Fruit fly (Drosophila melanogaster) whole organism, embryonic: ENCODE data around the gene CG45073.

Experiments used
- CG10147 ChIP-seq: fragments of 200-800 bp; sonication (Bioruptor generic); optimal IDR thresholded peaks from 2 replicates; lab custom pipeline; 2019; ENCODE audit warnings: missing biosample characterization, mild to moderate bottlenecking, missing genetic modification characterization, moderate library complexity
- CG10209 ChIP-seq: fragments of 200-800 bp; sonication (Bioruptor generic); optimal IDR thresholded peaks from 3 replicates; lab custom pipeline; 2017; ENCODE audit warnings: missing biosample characterization, mild to moderate bottlenecking, missing genetic modification characterization, missing genetic modification reagents
- CG10462 ChIP-seq: fragments of 200-800 bp; sonication (Bioruptor generic); optimal IDR thresholded peaks from 2 replicates; lab custom pipeline; 2016; ENCODE audit warnings: missing biosample characterization, missing genetic modification characterization
- CG12236 ChIP-seq: fragments of 200-800 bp; sonication (Bioruptor generic); optimal IDR thresholded peaks from 2 replicates; lab custom pipeline; 2016; ENCODE audit warnings: missing biosample characterization, missing genetic modification characterization
- CG13287 ChIP-seq: fragments of 200-800 bp; sonication (Bioruptor generic); IDR thresholded peaks from 2 replicates; pipeline ENCODE4 v1.3.6; 2022; ENCODE audit warnings: missing biosample characterization, missing genetic modification characterization; ENCODE audit not compliant: partially characterized antibody
- CG14965 ChIP-seq: fragments of 200-800 bp; sonication (Bioruptor generic); optimal IDR thresholded peaks from 2 replicates; lab custom pipeline; 2016; ENCODE audit warnings: missing biosample characterization, missing genetic modification characterization, borderline replicate concordance
- CG15073 ChIP-seq: fragments of 200-800 bp; sonication (Bioruptor generic); optimal IDR thresholded peaks from 2 replicates; lab custom pipeline; 2016; ENCODE audit warnings: missing biosample characterization, missing genetic modification characterization
- CG15269 ChIP-seq: fragments of 200-800 bp; sonication (Bioruptor generic); optimal IDR thresholded peaks from 2 replicates; lab custom pipeline; 2018; ENCODE audit warnings: missing biosample characterization, mild to moderate bottlenecking, missing genetic modification characterization, moderate library complexity
- CG16863 ChIP-seq: fragments of 200-800 bp; sonication (Bioruptor generic); optimal IDR thresholded peaks from 3 replicates; lab custom pipeline; 2016; ENCODE audit warnings: missing biosample characterization, missing genetic modification characterization
- CG18011 ChIP-seq: fragments of 200-800 bp; sonication (Bioruptor generic); optimal IDR thresholded peaks from 2 replicates; lab custom pipeline; 2017; ENCODE audit warnings: missing biosample characterization, missing genetic modification characterization, mild to moderate bottlenecking, moderate library complexity, missing genotype
- CG18262 ChIP-seq: fragments of 200-800 bp; optimal IDR thresholded peaks from 3 replicates; lab custom pipeline; 2019; ENCODE audit warnings: missing biosample characterization, mild to moderate bottlenecking, missing genetic modification characterization, moderate library complexity
- CG1832 ChIP-seq: fragments of 200-800 bp; sonication (Bioruptor generic); optimal IDR thresholded peaks from 2 replicates; lab custom pipeline; 2017; ENCODE audit warnings: missing biosample characterization, mild to moderate bottlenecking, missing genetic modification characterization, inconsistent platforms
- CG2712 ChIP-seq: fragments of 200-800 bp; optimal IDR thresholded peaks from 3 replicates; lab custom pipeline; 2019; ENCODE audit warnings: missing biosample characterization, mild to moderate bottlenecking, missing genetic modification characterization, moderate library complexity
- CG4854 ChIP-seq: fragments of 200-800 bp; sonication (Bioruptor generic); optimal IDR thresholded peaks from 2 replicates; lab custom pipeline; 2016; ENCODE audit warnings: missing biosample characterization, missing genetic modification characterization, inconsistent platforms
- CoRest ChIP-seq: fragments of 200-800 bp; sonication (Bioruptor generic); optimal IDR thresholded peaks from 3 replicates; lab custom pipeline; 2018; ENCODE audit warnings: missing biosample characterization, mild to moderate bottlenecking, missing genetic modification characterization, moderate library complexity
- Dip2 ChIP-seq: fragments of 200-800 bp; sonication (Bioruptor generic); IDR thresholded peaks from 2 replicates; pipeline ENCODE4 v1.3.6; 2022; ENCODE audit warnings: missing biosample characterization, missing genetic modification characterization
- ERR ChIP-seq: fragments of 200-800 bp; sonication (Bioruptor generic); optimal IDR thresholded peaks from 2 replicates; lab custom pipeline; 2016; ENCODE audit warnings: missing biosample characterization, missing genetic modification characterization
- HLH3B ChIP-seq: fragments of 200-800 bp; sonication (Bioruptor generic); IDR thresholded peaks from 2 replicates; pipeline ENCODE4 v1.3.6; 2022; ENCODE audit warnings: missing biosample characterization, missing genetic modification characterization
- HmgD ChIP-seq: fragments of 200-800 bp; sonication (Bioruptor generic); optimal IDR thresholded peaks from 3 replicates; lab custom pipeline; 2016; ENCODE audit warnings: missing biosample characterization, missing genetic modification characterization
- Ssrp ChIP-seq: fragments of 200-800 bp; sonication (Bioruptor generic); optimal IDR thresholded peaks from 2 replicates; lab custom pipeline; 2018; ENCODE audit warnings: missing biosample characterization, mild to moderate bottlenecking, missing genetic modification characterization, moderate library complexity
- YL-1 ChIP-seq: fragments of 200-800 bp; sonication (Bioruptor generic); optimal IDR thresholded peaks from 3 replicates; lab custom pipeline; 2017; ENCODE audit warnings: missing biosample characterization, mild to moderate bottlenecking, missing genetic modification characterization
- aop ChIP-seq: fragments of 200-800 bp; sonication (Bioruptor generic); IDR thresholded peaks from 2 replicates; pipeline ENCODE4 v1.3.6; 2022; ENCODE audit warnings: missing biosample characterization, missing genetic modification characterization
- ara ChIP-seq: fragments of 200-800 bp; sonication (Bioruptor generic); IDR thresholded peaks from 2 replicates; pipeline ENCODE4 v1.3.6; 2022; ENCODE audit warnings: missing biosample characterization, missing genetic modification characterization
- btn ChIP-seq: fragments of 200-800 bp; sonication (Bioruptor generic); optimal IDR thresholded peaks from 2 replicates; lab custom pipeline; 2016; ENCODE audit warnings: missing biosample characterization, missing genetic modification characterization
- caup ChIP-seq: fragments of 200-800 bp; sonication (Bioruptor generic); optimal IDR thresholded peaks from 3 replicates; lab custom pipeline; 2017; ENCODE audit warnings: missing biosample characterization, mild to moderate bottlenecking, missing genetic modification characterization, moderate library complexity; ENCODE audit not compliant: severe bottlenecking
- ftz-f1 ChIP-seq: fragments of 200-800 bp; sonication (Bioruptor generic); optimal IDR thresholded peaks from 2 replicates; lab custom pipeline; 2016; ENCODE audit warnings: missing biosample characterization, missing genetic modification characterization
- gcm ChIP-seq: fragments of 200-800 bp; sonication (Bioruptor generic); optimal IDR thresholded peaks from 2 replicates; lab custom pipeline; 2019; ENCODE audit warnings: missing biosample characterization, mild to moderate bottlenecking, missing genetic modification characterization, moderate library complexity
- gsb-n ChIP-seq: fragments of 200-800 bp; sonication (Bioruptor generic); optimal IDR thresholded peaks from 3 replicates; lab custom pipeline; 2018; ENCODE audit warnings: missing biosample characterization, mild to moderate bottlenecking, missing genetic modification characterization
- ham ChIP-seq: fragments of 200-800 bp; sonication (Bioruptor generic); IDR thresholded peaks from 2 replicates; pipeline ENCODE4 v1.3.6; 2022; ENCODE audit warnings: missing biosample characterization, missing genetic modification characterization
- kah ChIP-seq: fragments of 200-800 bp; sonication (Bioruptor generic); optimal IDR thresholded peaks from 2 replicates; lab custom pipeline; 2018; ENCODE audit warnings: missing biosample characterization, mild to moderate bottlenecking, missing genetic modification characterization
- ken ChIP-seq: fragments of 200-800 bp; sonication (Bioruptor generic); IDR thresholded peaks from 3 replicates; pipeline ENCODE4 v1.3.6; 2022; ENCODE audit warnings: missing biosample characterization, missing genetic modification characterization
- kni ChIP-seq: fragments of 200-800 bp; sonication (Bioruptor generic); optimal IDR thresholded peaks from 3 replicates; lab custom pipeline; 2017; ENCODE audit warnings: mild to moderate bottlenecking, missing biosample characterization, missing genetic modification reagents, missing genetic modification characterization
- mam ChIP-seq: fragments of 200-800 bp; sonication (Bioruptor generic); optimal IDR thresholded peaks from 3 replicates; lab custom pipeline; 2016; ENCODE audit warnings: missing biosample characterization, missing genetic modification characterization
- nmo ChIP-seq: fragments of 200-800 bp; sonication (Bioruptor generic); optimal IDR thresholded peaks from 2 replicates; lab custom pipeline; 2018; ENCODE audit warnings: missing biosample characterization, mild to moderate bottlenecking, missing genetic modification characterization, moderate library complexity
- pum ChIP-seq: fragments of 200-800 bp; sonication (Bioruptor generic); optimal IDR thresholded peaks from 2 replicates; lab custom pipeline; 2016; ENCODE audit warnings: missing biosample characterization, missing genetic modification characterization
- pzg ChIP-seq: fragments of 200-800 bp; sonication (Bioruptor generic); optimal IDR thresholded peaks from 3 replicates; lab custom pipeline; 2018; ENCODE audit warnings: missing biosample characterization, mild to moderate bottlenecking, missing genetic modification characterization, moderate library complexity
- repo ChIP-seq: fragments of 200-800 bp; sonication (Bioruptor generic); optimal IDR thresholded peaks from 2 replicates; lab custom pipeline; 2016; ENCODE audit warnings: missing biosample characterization, missing genetic modification characterization
- scrt ChIP-seq: fragments of 200-800 bp; sonication (Bioruptor generic); optimal IDR thresholded peaks from 2 replicates; lab custom pipeline; 2018; ENCODE audit warnings: missing biosample characterization, mild to moderate bottlenecking, missing genetic modification characterization, moderate library complexity
- sens-2 ChIP-seq: fragments of 200-800 bp; sonication (Bioruptor generic); IDR thresholded peaks from 2 replicates; pipeline ENCODE4 v1.3.6; 2022; ENCODE audit warnings: missing biosample characterization, missing genetic modification characterization
- sr ChIP-seq: fragments of 200-800 bp; sonication (Bioruptor generic); IDR thresholded peaks from 3 replicates; pipeline ENCODE4 v1.3.6; 2022; ENCODE audit warnings: missing biosample characterization, missing genetic modification characterization
- yki ChIP-seq: fragments of >200 bp; optimal IDR thresholded peaks from 3 replicates; lab custom pipeline; 2018
- zen ChIP-seq: fragments of 200-800 bp; sonication (Bioruptor generic); optimal IDR thresholded peaks from 3 replicates; lab custom pipeline; 2018; ENCODE audit warnings: missing biosample characterization, mild to moderate bottlenecking, missing genetic modification characterization, moderate library complexity
- zfh2 ChIP-seq: fragments of 200-800 bp; sonication (Bioruptor generic); optimal IDR thresholded peaks from 2 replicates; lab custom pipeline; 2016; ENCODE audit warnings: missing biosample characterization, missing genetic modification characterization

CG45073 gene

DNA sequence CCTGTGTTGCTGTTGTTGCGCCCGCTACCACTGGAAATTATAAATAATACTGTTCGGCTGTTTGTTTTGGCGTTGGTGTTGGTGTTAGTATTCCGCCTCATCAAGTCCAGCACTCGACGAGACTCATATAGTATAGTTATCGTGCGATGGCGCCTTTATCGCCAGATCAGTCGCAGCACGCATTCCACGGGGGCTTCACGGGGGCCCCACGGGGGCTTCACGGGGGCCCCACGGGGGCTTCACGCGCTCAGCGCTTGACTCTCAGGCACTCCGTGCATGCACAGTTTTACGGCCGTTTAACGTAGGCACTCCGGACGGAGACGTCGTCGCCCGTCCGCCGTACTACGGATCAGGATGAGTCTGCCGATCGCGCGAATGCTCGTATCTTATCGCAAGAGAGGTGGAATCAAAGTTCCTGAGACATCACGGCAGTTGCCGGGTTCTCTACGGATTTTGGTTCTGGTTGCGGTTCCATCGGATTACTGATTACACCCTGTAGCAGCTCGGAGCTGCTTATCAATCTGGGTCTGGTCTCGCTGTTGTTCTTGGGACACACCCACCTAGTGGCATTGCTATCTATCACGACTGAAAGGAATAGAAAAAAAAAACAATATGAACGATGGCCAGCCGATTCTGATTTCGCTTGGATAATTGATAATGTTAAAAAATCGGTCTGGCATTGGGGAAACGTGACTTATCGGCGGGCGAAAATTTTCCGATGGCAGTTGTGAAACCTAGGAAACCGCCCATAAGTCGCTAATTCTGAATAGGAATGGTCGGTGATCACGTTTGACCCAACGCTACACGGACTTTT is 21.5 kb downstream of the CG45073 start (continued):
- no peak for TF ChIP-seq btn (GFP tag; lab: Kevin White, UChicago)
- TF ChIP-seq CG12236 (GFP tag; lab: Kevin White, UChicago), result no peak
- TF ChIP-seq pzg (GFP tag; lab: Kevin White, UChicago), result no peak
- TF ChIP-seq pum (GFP tag; lab: Kevin White, UChicago), result no peak
- no peak for TF ChIP-seq CG1832 (GFP tag; lab: Kevin White, UChicago)
- TF ChIP-seq gcm (GFP tag; lab: Kevin White, UChicago), result no peak
- TF ChIP-seq kah (GFP tag; lab: Kevin White, UChicago), result no peak
- TF ChIP-seq CG4854 (GFP tag; lab: Kevin White, UChicago), result no peak
- no peak for TF ChIP-seq CG14965
- TF ChIP-seq Dip2, result no peak
- TF ChIP-seq YL-1, result no peak
- no peak for TF ChIP-seq HLH3B (GFP tag; lab: Robert Waterston, UW)
- TF ChIP-seq CoRest, result no peak
- no peak for TF ChIP-seq CG15073 (GFP tag; lab: Kevin White, UChicago)
- TF ChIP-seq kni (GFP tag; lab: Kevin White, UChicago), result no peak
- TF ChIP-seq CG18011, result no peak
- TF ChIP-seq zfh2, result no peak
- no peak for TF ChIP-seq mam (GFP tag; lab: Kevin White, UChicago)
- peak; percentile 25 for TF ChIP-seq ftz-f1 (GFP tag; lab: Kevin White, UChicago)
- TF ChIP-seq Ssrp (tag; lab: Kevin White, UChicago), result no peak
- TF ChIP-seq ara (GFP tag; lab: Robert Waterston, UW), result no peak
- no peak for TF ChIP-seq repo (GFP tag; lab: Kevin White, UChicago)
- no peak for TF ChIP-seq CG10147 (GFP tag; lab: Kevin White, UChicago)
- no peak for TF ChIP-seq ham
- TF ChIP-seq yki (lab: Kevin White, UChicago), result no peak
- no peak for TF ChIP-seq scrt (GFP tag; lab: Kevin White, UChicago)
- TF ChIP-seq HmgD, result no peak
- TF ChIP-seq CG2712 (tag; lab: Kevin White, UChicago), result no peak
- TF ChIP-seq CG10209 (GFP tag; lab: Kevin White, UChicago), result no peak
- 0 out of 3 replicates have a peak, but pooled peaks have one; percentile 9 for TF ChIP-seq ken (GFP tag; lab: Robert Waterston, UW)
- TF ChIP-seq aop (GFP tag; lab: Robert Waterston, UW), result no peak
- no peak for TF ChIP-seq sr
- no peak for TF ChIP-seq CG16863 (GFP tag; lab: Kevin White, UChicago)
- TF ChIP-seq gsb-n (tag; lab: Kevin White, UChicago), result no peak
- peak; percentile 62; the same call in 1 of the 2 replicates for TF ChIP-seq sens-2 (GFP tag; lab: Robert Waterston, UW)
- no peak for TF ChIP-seq CG10462 (GFP tag; lab: Kevin White, UChicago)
- no peak for TF ChIP-seq CG15269
- no peak for TF ChIP-seq nmo (GFP tag; lab: Kevin White, UChicago)
- TF ChIP-seq ERR (GFP tag; lab: Kevin White, UChicago), result no peak
- TF ChIP-seq CG18262 (tag; lab: Kevin White, UChicago), result no peak
- no peak for TF ChIP-seq zen (tag; lab: Kevin White, UChicago)
- 0 out of 2 replicates have a peak, but pooled peaks have one; percentile 11 for TF ChIP-seq CG13287 (GFP tag; lab: Robert Waterston, UW)
- TF ChIP-seq caup (GFP tag; lab: Kevin White, UChicago), result peak; percentile 12
- TF ChIP-seq, all 482 proteins: peak for 63
